Worm (Caenorhabditis elegans) whole organism, L4 larva: ENCODE data around the gene F54F7.6.

Experiments
- T26A8.4 ChIP-seq: fragments of 200-800 bp; sonication (Bioruptor generic); IDR thresholded peaks from 2 replicates; pipeline ENCODE4 v1.3.6; 2022; ENCODE audit warnings: missing genetic modification characterization, missing compliant biosample characterization
- aha-1 ChIP-seq: fragments of 150-350 bp; peaks from one replicate; lab custom pipeline; 2014; ENCODE audit warnings: missing biosample characterization, missing genetic modification characterization
- ces-1 ChIP-seq: fragments of 150-350 bp; sonication (generic microtip); optimal IDR thresholded peaks from 4 replicates; lab custom pipeline; 2014; ENCODE audit warnings: missing biosample characterization, missing genetic modification reagents, missing genetic modification characterization
- dmd-8 ChIP-seq: fragments of 200-800 bp; sonication (Bioruptor generic); IDR thresholded peaks from 2 replicates; pipeline ENCODE4 v1.3.6; 2022; ENCODE audit warnings: missing genetic modification characterization, missing compliant biosample characterization
- dmd-9 ChIP-seq: fragments of 200-800 bp; sonication (Bioruptor generic); IDR thresholded peaks from 2 replicates; pipeline ENCODE4 v1.3.6; 2022; ENCODE audit warnings: missing genetic modification reagents, missing genetic modification characterization, missing compliant biosample characterization
- fos-1 ChIP-seq: fragments of 150-350 bp; optimal IDR thresholded peaks from 2 replicates; lab custom pipeline; 2014; ENCODE audit warnings: missing biosample characterization, missing genetic modification characterization
- hlh-11 ChIP-seq: fragments of 200-800 bp; sonication (Bioruptor generic); optimal IDR thresholded peaks from 2 replicates; lab custom pipeline; 2018; ENCODE audit warnings: mild to moderate bottlenecking, missing genetic modification characterization, missing compliant biosample characterization
- lin-39 ChIP-seq: fragments of 150-350 bp; optimal IDR thresholded peaks from 2 replicates; lab custom pipeline; 2014; ENCODE audit warnings: missing biosample characterization, missing genetic modification reagents, missing genetic modification characterization
- mep-1 ChIP-seq: fragments of 150-350 bp; sonication (generic microtip); optimal IDR thresholded peaks from 3 replicates; lab custom pipeline; 2014; ENCODE audit warnings: missing biosample characterization, missing genetic modification characterization
- nhr-77 ChIP-seq: fragments of 150-350 bp; optimal IDR thresholded peaks from 2 replicates; lab custom pipeline; 2014; ENCODE audit warnings: missing biosample characterization, missing genetic modification characterization
- skn-1 ChIP-seq: fragments of 150-350 bp; optimal IDR thresholded peaks from 2 replicates; lab custom pipeline; 2014; ENCODE audit warnings: missing biosample characterization, missing genetic modification characterization

ce11 chrX:11865083-11865482 lies at the start of gene F54F7.6:
- no peak for TF ChIP-seq ces-1 (GFP tag; lab: Kevin White, UChicago)
- TF ChIP-seq fos-1, result no peak
- no peak for TF ChIP-seq aha-1 (tag; lab: Kevin White, UChicago)
- no peak for TF ChIP-seq dmd-8 (GFP tag; lab: Robert Waterston, UW)
- TF ChIP-seq T26A8.4 (GFP tag; lab: Robert Waterston, UW), result no peak
- no peak for TF ChIP-seq nhr-77 (tag; lab: Kevin White, UChicago)
- no peak for TF ChIP-seq lin-39
- TF ChIP-seq skn-1 (tag; lab: Kevin White, UChicago), result no peak
- TF ChIP-seq hlh-11 (tag; lab: Kevin White, UChicago), result no peak
- no peak for TF ChIP-seq mep-1 (tag; lab: Kevin White, UChicago)
- TF ChIP-seq dmd-9 (GFP tag; lab: Robert Waterston, UW), result no peak
